Fruit fly (Drosophila melanogaster) whole organism, wandering third instar larva: ENCODE measurements around the gene Rcc1.

Experiments used
- CG32264 ChIP-seq: fragments of 200-800 bp; sonication (Bioruptor generic); optimal IDR thresholded peaks from 2 replicates; lab custom pipeline; 2016; ENCODE audit warnings: missing biosample characterization, missing genetic modification characterization
- CG9705 ChIP-seq: fragments of 200-800 bp; sonication (Bioruptor generic); optimal IDR thresholded peaks from 2 replicates; lab custom pipeline; 2018; ENCODE audit warnings: missing biosample characterization, mild to moderate bottlenecking, missing genetic modification characterization
- HLH106 ChIP-seq: fragments of 200-800 bp; optimal IDR thresholded peaks from 3 replicates; lab custom pipeline; 2019; ENCODE audit warnings: missing biosample characterization, mild to moderate bottlenecking, missing genetic modification characterization, moderate library complexity
- Hnf4 ChIP-seq: fragments of 200-800 bp; sonication (Bioruptor generic); optimal IDR thresholded peaks from 2 replicates; lab custom pipeline; 2016; ENCODE audit warnings: missing biosample characterization, mild to moderate bottlenecking, missing genetic modification characterization
- Hr83 ChIP-seq: fragments of 200-300 bp; sonication (Bioruptor generic); optimal IDR thresholded peaks from 2 replicates; lab custom pipeline; 2016; ENCODE audit warnings: missing biosample characterization, mild to moderate bottlenecking, missing genetic modification characterization, moderate library complexity; ENCODE audit not compliant: poor library complexity, severe bottlenecking
- Jra ChIP-seq: sonication (Bioruptor generic); optimal IDR thresholded peaks from 2 replicates; lab custom pipeline; 2016; ENCODE audit warnings: missing biosample characterization, missing genetic modification characterization
- Myc ChIP-seq: fragments of >200 bp; optimal IDR thresholded peaks from 2 replicates; lab custom pipeline; 2017
- N ChIP-seq: fragments of >200 bp; optimal IDR thresholded peaks from 2 replicates; lab custom pipeline; 2018; ENCODE audit warnings: missing biosample characterization, missing external identifiers, missing genetic modification characterization
- OdsH ChIP-seq: fragments of 200-800 bp; sonication (Bioruptor generic); optimal IDR thresholded peaks from 2 replicates; lab custom pipeline; 2016; ENCODE audit warnings: missing biosample characterization, mild to moderate bottlenecking, missing genetic modification characterization
- Rel ChIP-seq, 2 experiments: fragments of 200-800 bp; sonication (Bioruptor generic) in 1 of 2; optimal IDR thresholded peaks; 2 replicates in 1 of 2; 3 replicates in 1 of 2; lab custom pipeline; 2016 to 2019; ENCODE audit warnings: mild to moderate bottlenecking in 2 of 2, missing biosample characterization in 2 of 2, missing genetic modification characterization in 2 of 2, moderate library complexity in 1 of 2
- Sp1 ChIP-seq: fragments of 200-800 bp; sonication (Bioruptor generic); optimal IDR thresholded peaks from 3 replicates; lab custom pipeline; 2019; ENCODE audit warnings: missing biosample characterization, mild to moderate bottlenecking, missing genetic modification characterization, moderate library complexity
- br ChIP-seq: fragments of 200-800 bp; sonication (Bioruptor generic); optimal IDR thresholded peaks from 2 replicates; lab custom pipeline; 2016; ENCODE audit warnings: missing biosample characterization, missing genetic modification characterization
- dsf ChIP-seq: sonication (Bioruptor generic); optimal IDR thresholded peaks from 2 replicates; lab custom pipeline; 2016; ENCODE audit warnings: missing biosample characterization, missing genetic modification characterization, borderline replicate concordance
- ey ChIP-seq: fragments of 200-800 bp; sonication (Bioruptor generic); optimal IDR thresholded peaks from 2 replicates; lab custom pipeline; 2016; ENCODE audit warnings: missing biosample characterization, missing genetic modification characterization
- foxo ChIP-seq, 2 experiments: fragments of 200-800 bp; sonication (Bioruptor generic); optimal IDR thresholded peaks; 2 replicates in 1 of 2; 3 replicates in 1 of 2; lab custom pipeline; 2016 to 2017; ENCODE audit warnings: missing biosample characterization in 2 of 2, missing genetic modification characterization in 2 of 2
- fru ChIP-seq: fragments of 200-800 bp; sonication (Bioruptor generic); optimal IDR thresholded peaks from 3 replicates; lab custom pipeline; 2016; ENCODE audit warnings: missing biosample characterization, mild to moderate bottlenecking, missing genetic modification characterization
- h ChIP-seq: fragments of 200-800 bp; sonication (Bioruptor generic); optimal IDR thresholded peaks from 3 replicates; lab custom pipeline; 2016; ENCODE audit warnings: missing biosample characterization, mild to moderate bottlenecking, missing genetic modification characterization
- jim ChIP-seq: fragments of 175-275, 200-325 bp; sonication (Bioruptor generic); optimal IDR thresholded peaks from 2 replicates; lab custom pipeline; 2016; ENCODE audit warnings: missing biosample characterization, mild to moderate bottlenecking, missing genetic modification characterization
- lola ChIP-seq: fragments of >200 bp; optimal IDR thresholded peaks from 2 replicates; lab custom pipeline; 2017; ENCODE audit warnings: missing biosample characterization, missing genetic modification characterization
- pan ChIP-seq: fragments of >200 bp; optimal IDR thresholded peaks from 2 replicates; lab custom pipeline; 2017
- psq ChIP-seq: fragments of 200-800 bp; sonication (Bioruptor generic); optimal IDR thresholded peaks from 3 replicates; lab custom pipeline; 2017; ENCODE audit warnings: missing biosample characterization, mild to moderate bottlenecking, missing genetic modification characterization, moderate library complexity
- rgr ChIP-seq: fragments of 200-800 bp; sonication (Bioruptor generic); optimal IDR thresholded peaks from 3 replicates; lab custom pipeline; 2016; ENCODE audit warnings: missing biosample characterization, mild to moderate bottlenecking, missing genetic modification characterization
- sage ChIP-seq: fragments of 200-800 bp; sonication (Bioruptor generic); optimal IDR thresholded peaks from 2 replicates; lab custom pipeline; 2016; ENCODE audit warnings: missing biosample characterization, mild to moderate bottlenecking, missing genetic modification characterization
- sv ChIP-seq: fragments of 200-800 bp; sonication (Bioruptor generic); optimal IDR thresholded peaks from 3 replicates; lab custom pipeline; 2016; ENCODE audit warnings: missing biosample characterization, missing genetic modification characterization
- woc ChIP-seq: sonication (Bioruptor generic); optimal IDR thresholded peaks from 2 replicates; lab custom pipeline; 2016; ENCODE audit warnings: missing biosample characterization, mild to moderate bottlenecking, missing genetic modification characterization

The Rcc1 gene

dm6 chr3L:5926015-5926988 is 6.3 kb downstream of the Rcc1 start (continued):
- no peak for TF ChIP-seq woc (GFP tag; lab: Kevin White, UChicago)
- TF ChIP-seq, all 38 proteins: peak for 8

dm6 chr3L:5923646-5924122 is 8.9 kb downstream of the Rcc1 start, which contains the start of gene CG33523:
Gene CG33523 (plus strand): TSS chr3L:5923862.
- no peak for TF ChIP-seq pan (lab: Kevin White, UChicago)
- no peak for TF ChIP-seq sv
- no peak for TF ChIP-seq psq (GFP tag; lab: Kevin White, UChicago)
- TF ChIP-seq rgr (GFP tag; lab: Kevin White, UChicago), result no peak
- no peak for TF ChIP-seq Hnf4
- no peak for TF ChIP-seq lola (GFP tag; lab: Kevin White, UChicago)
- TF ChIP-seq sage (GFP tag; lab: Kevin White, UChicago), result no peak
- no peak for TF ChIP-seq Sp1 (GFP tag; lab: Kevin White, UChicago)
- TF ChIP-seq Myc, result no peak
- TF ChIP-seq CG9705, result no peak

- no peak for TF ChIP-seq sage (GFP tag; lab: Kevin White, UChicago)
- peak; percentile 28 for TF ChIP-seq br (GFP tag; lab: Kevin White, UChicago)
- TF ChIP-seq Rel (GFP tag; optimal IDR thresholded peaks at IDR 0.05; lab: Kevin White, UChicago), result no peak
- TF ChIP-seq Rel (tag; optimal IDR thresholded peaks at IDR 0.05; lab: Kevin White, UChicago), result peak; percentile 51
- TF ChIP-seq Jra, result peak; percentile 41
- peak; percentile 38 for TF ChIP-seq Hr83 (GFP tag; lab: Kevin White, UChicago)
- TF ChIP-seq rgr (GFP tag; lab: Kevin White, UChicago), result peak; percentile 29
- TF ChIP-seq sv, result no peak
- TF ChIP-seq h (GFP tag; lab: Kevin White, UChicago), result peak; percentile 46
- TF ChIP-seq foxo (GFP tag; optimal IDR thresholded peaks at IDR 0.05; lab: Kevin White, UChicago), result peak in 1 of 2 experiments; percentile 23
Observed at dm6 chr3L:5922005-5922685, 10.4 kb downstream of the Rcc1 start, which contains the start of gene CG32407. Gene CG32407 (plus strand): TSS chr3L:5922055.

- no peak for TF ChIP-seq rgr (GFP tag; lab: Kevin White, UChicago)
- no peak for TF ChIP-seq ey (GFP tag; lab: Kevin White, UChicago)
- TF ChIP-seq Jra, result no peak
- no peak for TF ChIP-seq Hr83 (GFP tag; lab: Kevin White, UChicago)
- TF ChIP-seq dsf (GFP tag; lab: Kevin White, UChicago), result no peak
- TF ChIP-seq h (GFP tag; lab: Kevin White, UChicago), result no peak
- no peak for TF ChIP-seq pan (lab: Kevin White, UChicago)
- no peak for TF ChIP-seq N (GFP tag; lab: Kevin White, UChicago)
- TF ChIP-seq, all 38 proteins: peak for 0
Observed at dm6 chr3L:5921216-5921615, 11.4 kb downstream of the Rcc1 start, which contains the start of gene PXo. Gene PXo (minus strand): TSS chr3L:5921316.

- TF ChIP-seq HLH106, result no peak
- TF ChIP-seq psq (GFP tag; lab: Kevin White, UChicago), result peak; percentile 56
- TF ChIP-seq, all 38 proteins: peak for 1
Observed at dm6 chr3L:5920778-5921177, 11.8 kb downstream of the Rcc1 start.

dm6 chr3L:5907077-5907476 is 25.5 kb downstream of the Rcc1 start, which contains the start of gene CG13288:
Gene CG13288 (plus strand): TSS chr3L:5907381.
- no peak for TF ChIP-seq Hnf4
- no peak for TF ChIP-seq jim (GFP tag; lab: Kevin White, UChicago)

dm6 chr3L:5906599-5906998 is 26.0 kb downstream of the Rcc1 start, which contains the start of gene CG10486:
Gene CG10486 (minus strand): TSS chr3L:5906699.
- TF ChIP-seq OdsH (GFP tag; lab: Kevin White, UChicago) (no peak), ey (GFP tag; lab: Kevin White, UChicago) (no peak), h (GFP tag; lab: Kevin White, UChicago) (no peak), fru (GFP tag; lab: Kevin White, UChicago) (no peak), Rel (GFP tag; optimal IDR thresholded peaks at IDR 0.05; lab: Kevin White, UChicago) (no peak), Rel (tag; optimal IDR thresholded peaks at IDR 0.05; lab: Kevin White, UChicago) (no peak), sv (no peak), rgr (GFP tag; lab: Kevin White, UChicago) (no peak), foxo (GFP tag; optimal IDR thresholded peaks at IDR 0.05; lab: Kevin White, UChicago) (no peak), N (GFP tag; lab: Kevin White, UChicago) (no peak), CG32264 (no peak), jim (GFP tag; lab: Kevin White, UChicago) (no peak)
